Worm (Caenorhabditis elegans) whole organism, L4 larva: Measurements from ENCODE around the gene pik-1.
"Not testable (repeated sequence)": the region's sequence is repeated elsewhere in the genome, so short reads cannot be mapped to it uniquely, and the experiment has no call there.

ENCODE experiments used
- F10B5.3 ChIP-seq: sonication (generic microtip); optimal IDR thresholded peaks from 2 replicates; lab custom pipeline; 2016; ENCODE audit warnings: mild to moderate bottlenecking, missing genetic modification characterization, missing compliant biosample characterization
- F37D6.2 ChIP-seq: sonication (generic microtip); optimal IDR thresholded peaks from 2 replicates; lab custom pipeline; 2016; ENCODE audit warnings: mild to moderate bottlenecking, missing genetic modification characterization, missing compliant biosample characterization
- R02D3.7 ChIP-seq: fragments of 150-350 bp; sonication (generic microtip); optimal IDR thresholded peaks from 3 replicates; lab custom pipeline; 2014; ENCODE audit warnings: missing biosample characterization, missing genetic modification characterization
- T20F7.1 ChIP-seq: fragments of 200-800 bp; sonication (Bioruptor generic); optimal IDR thresholded peaks from 2 replicates; lab custom pipeline; 2018; ENCODE audit warnings: mild to moderate bottlenecking, missing genetic modification characterization, missing compliant biosample characterization
- T26A8.4 ChIP-seq: fragments of 200-800 bp; sonication (Bioruptor generic); IDR thresholded peaks from 2 replicates; pipeline ENCODE4 v1.3.6; 2022; ENCODE audit warnings: missing genetic modification characterization, missing compliant biosample characterization
- Y105C5A.15 ChIP-seq: fragments of 200-800 bp; sonication (Bioruptor generic); IDR thresholded peaks from 2 replicates; pipeline ENCODE4 v1.3.6; 2022; ENCODE audit warnings: missing genetic modification characterization, missing compliant biosample characterization
- Y48G9A.11 ChIP-seq: fragments of 200-800 bp; sonication (Bioruptor generic); IDR thresholded peaks from 2 replicates; pipeline ENCODE4 v1.3.6; 2022; ENCODE audit warnings: missing genetic modification reagents, missing genetic modification characterization, missing compliant biosample characterization
- ZK546.5 ChIP-seq, 2 experiments: sonication (generic microtip); optimal IDR thresholded peaks; 2 replicates each; lab custom pipeline; 2017; ENCODE audit warnings: missing biosample characterization in 2 of 2, missing genetic modification characterization in 2 of 2
- aha-1 ChIP-seq: fragments of 150-350 bp; peaks from one replicate; lab custom pipeline; 2014; ENCODE audit warnings: missing biosample characterization, missing genetic modification characterization
- ceh-28 ChIP-seq: fragments of 150-350 bp; optimal IDR thresholded peaks from 2 replicates; lab custom pipeline; 2014; ENCODE audit warnings: missing biosample characterization, missing genetic modification reagents, missing genetic modification characterization
- daf-19 ChIP-seq: fragments of 200-800 bp; sonication (Bioruptor generic); conservative IDR thresholded peaks from 2 replicates; pipeline ENCODE4 v1.3.6; 2022; ENCODE audit warnings: missing genetic modification characterization, missing compliant biosample characterization
- dmd-9 ChIP-seq: fragments of 200-800 bp; sonication (Bioruptor generic); IDR thresholded peaks from 2 replicates; pipeline ENCODE4 v1.3.6; 2022; ENCODE audit warnings: missing genetic modification reagents, missing genetic modification characterization, missing compliant biosample characterization
- dpl-1 ChIP-seq: fragments of 150-350 bp; optimal IDR thresholded peaks from 2 replicates; lab custom pipeline; 2014; ENCODE audit warnings: missing biosample characterization, missing genetic modification reagents, missing genetic modification characterization
- duxl-1 ChIP-seq: sonication (generic microtip); optimal IDR thresholded peaks from 2 replicates; lab custom pipeline; 2016; ENCODE audit warnings: mild to moderate bottlenecking, missing genetic modification characterization, moderate library complexity, missing compliant biosample characterization; ENCODE audit not compliant: poor library complexity
- fos-1 ChIP-seq: fragments of 150-350 bp; optimal IDR thresholded peaks from 2 replicates; lab custom pipeline; 2014; ENCODE audit warnings: missing biosample characterization, missing genetic modification characterization
- hif-1 ChIP-seq, 2 experiments: sonication (generic microtip); optimal IDR thresholded peaks; 2 replicates each; lab custom pipeline; 2016 to 2017; ENCODE audit warnings: missing compliant biosample characterization in 2 of 2, missing genetic modification characterization in 2 of 2, missing genetic modification reagents in 2 of 2, missing genotype in 2 of 2, mild to moderate bottlenecking in 1 of 2
- lim-7 ChIP-seq: fragments of 200-800 bp; sonication (Bioruptor generic); IDR thresholded peaks from 2 replicates; pipeline ENCODE4 v1.3.6; 2022; ENCODE audit warnings: missing genetic modification characterization, missing compliant biosample characterization
- lin-13 ChIP-seq: fragments of 150-350 bp; optimal IDR thresholded peaks from 2 replicates; lab custom pipeline; 2014; ENCODE audit warnings: missing biosample characterization, missing genetic modification reagents, missing genetic modification characterization
- lin-38 ChIP-seq: fragments of 200-800 bp; sonication (Bioruptor generic); IDR thresholded peaks from 2 replicates; pipeline ENCODE4 v1.3.6; 2022; ENCODE audit warnings: missing genetic modification reagents, missing genetic modification characterization, missing compliant biosample characterization
- lsy-2 ChIP-seq, 2 experiments: fragments of 150-350 bp in 1 of 2; sonication (generic microtip) in 1 of 2; optimal IDR thresholded peaks; 2 replicates each; lab custom pipeline; 2014 to 2017; ENCODE audit warnings: missing biosample characterization in 2 of 2, missing genetic modification characterization in 2 of 2
- madf-9 ChIP-seq: fragments of 200-800 bp; sonication (Bioruptor generic); conservative IDR thresholded peaks from 2 replicates; pipeline ENCODE4 v1.3.6; 2022; ENCODE audit warnings: missing genetic modification reagents, missing genetic modification characterization, missing compliant biosample characterization
- mdt-29 ChIP-seq: fragments of 200-800 bp; sonication (Bioruptor generic); IDR thresholded peaks from 2 replicates; pipeline ENCODE4 v1.3.6; 2022; ENCODE audit warnings: missing genetic modification reagents, missing genetic modification characterization, missing compliant biosample characterization
- mes-2 ChIP-seq: sonication (generic microtip); optimal IDR thresholded peaks from 2 replicates; lab custom pipeline; 2016; ENCODE audit warnings: missing genotype, mild to moderate bottlenecking, missing genetic modification characterization, missing compliant biosample characterization; ENCODE audit not compliant: poor library complexity, severe bottlenecking
- mxl-3 ChIP-seq: fragments of 200-800 bp; sonication (Bioruptor generic); optimal IDR thresholded peaks from 2 replicates; lab custom pipeline; 2018; ENCODE audit warnings: mild to moderate bottlenecking, missing genetic modification characterization, missing compliant biosample characterization
- nhr-42 ChIP-seq: fragments of 200-800 bp; sonication (Bioruptor generic); IDR thresholded peaks from 2 replicates; pipeline ENCODE4 v1.3.6; 2022; ENCODE audit warnings: missing genetic modification characterization, missing compliant biosample characterization
- nhr-76 ChIP-seq: fragments of 150-350 bp; optimal IDR thresholded peaks from 2 replicates; lab custom pipeline; 2014; ENCODE audit warnings: missing biosample characterization, missing genetic modification characterization
- pha-4 ChIP-seq, 2 experiments: fragments of 150-350 bp in 1 of 2; fragments of 200-800 bp in 1 of 2; sonication (Bioruptor generic) in 1 of 2; IDR thresholded peaks in 1 of 2; optimal IDR thresholded peaks in 1 of 2; 2 replicates each; pipeline versions ENCODE4 v1.3.6 to Lab custom; 2014 to 2022; ENCODE audit warnings: missing genetic modification characterization in 2 of 2, missing genetic modification reagents in 2 of 2, missing biosample characterization in 1 of 2, missing compliant biosample characterization in 1 of 2
- php-3 ChIP-seq: fragments of 200-800 bp; sonication (Bioruptor generic); IDR thresholded peaks from 2 replicates; pipeline ENCODE4 v1.3.6; 2022; ENCODE audit warnings: missing genetic modification reagents, missing genetic modification characterization, missing compliant biosample characterization
- rbr-2 ChIP-seq: sonication (generic microtip); optimal IDR thresholded peaks from 2 replicates; lab custom pipeline; 2016; ENCODE audit warnings: missing genotype, missing genetic modification characterization, missing compliant biosample characterization
- snpc-1.2 ChIP-seq: fragments of 200-800 bp; sonication (Bioruptor generic); IDR thresholded peaks from 2 replicates; pipeline ENCODE4 v1.3.6; 2022; ENCODE audit warnings: missing genetic modification reagents, missing genetic modification characterization, missing compliant biosample characterization
- snpc-4 ChIP-seq: fragments of 150-350 bp; optimal IDR thresholded peaks from 2 replicates; lab custom pipeline; 2014; ENCODE audit warnings: missing biosample characterization, missing genetic modification characterization
- spr-1 ChIP-seq: sonication (generic microtip); optimal IDR thresholded peaks from 2 replicates; lab custom pipeline; 2016; ENCODE audit warnings: mild to moderate bottlenecking, missing genetic modification characterization, missing compliant biosample characterization
- tra-1 ChIP-seq: fragments of 200-800 bp; sonication (Bioruptor generic); IDR thresholded peaks from 2 replicates; pipeline ENCODE4 v1.3.6; 2022; ENCODE audit warnings: missing genetic modification reagents, missing genetic modification characterization, missing compliant biosample characterization
- unc-130 ChIP-seq: sonication (generic microtip); optimal IDR thresholded peaks from 2 replicates; lab custom pipeline; 2016; ENCODE audit warnings: missing genetic modification reagents, missing genetic modification characterization, missing compliant biosample characterization
- unc-39 ChIP-seq: sonication (generic microtip); optimal IDR thresholded peaks from 2 replicates; lab custom pipeline; 2017; ENCODE audit warnings: missing biosample characterization, missing genetic modification characterization
- zip-2 ChIP-seq: fragments of 150-350 bp; optimal IDR thresholded peaks from 2 replicates; lab custom pipeline; 2014; ENCODE audit warnings: missing biosample characterization, missing genetic modification characterization
- ztf-7 ChIP-seq: fragments of 150-350 bp; optimal IDR thresholded peaks from 2 replicates; lab custom pipeline; 2014; ENCODE audit warnings: missing biosample characterization, missing genetic modification characterization

The pik-1 gene

ce11 chrIV:13433904-13434303 is 18.1 kb downstream of the pik-1 start, which contains the start of gene K09B11.5:
TSS of gene K09B11.5 (minus strand) at chrIV:13434004.
- not testable (repeated sequence) for TF ChIP-seq lin-13 (GFP tag; lab: Kevin White, UChicago); unc-39 (tag; lab: Kevin White, UChicago); spr-1 (tag; lab: Kevin White, UChicago)

DNA sequence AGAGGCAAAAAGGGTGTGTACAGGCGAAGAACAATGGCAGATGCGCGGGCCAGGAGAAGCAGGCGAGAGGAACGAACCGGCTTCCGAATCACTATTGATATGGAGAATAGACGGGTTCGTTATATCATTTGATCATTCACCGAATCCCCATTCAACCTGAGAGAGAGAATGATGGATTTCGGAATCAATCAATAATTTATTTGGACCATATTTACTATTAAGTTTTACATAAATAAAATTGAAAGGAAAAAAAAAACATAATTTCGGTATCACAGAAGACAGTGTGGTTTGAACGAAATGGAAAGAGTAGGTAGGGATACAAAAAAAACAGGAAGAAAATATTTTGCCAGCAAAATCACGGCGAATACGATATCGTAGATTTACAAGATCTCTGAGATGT is 29.4 kb downstream of the pik-1 start, which contains the start of gene mam-3:
mam-3 (minus strand) TSS at position 101 of the 400 bp plus-strand sequence.
- no peak for TF ChIP-seq duxl-1 (tag; lab: Kevin White, UChicago)
- TF ChIP-seq F37D6.2 (tag; lab: Kevin White, UChicago): no peak
- no peak for TF ChIP-seq pha-4 (GFP tag; IDR thresholded peaks at IDR 0.05; lab: Robert Waterston, UW)
- TF ChIP-seq pha-4 (tag; optimal IDR thresholded peaks at IDR 0.05; lab: Kevin White, UChicago): no peak
- TF ChIP-seq zip-2 (tag; lab: Kevin White, UChicago): no peak
- no peak for TF ChIP-seq T20F7.1 (GFP tag; lab: Kevin White, UChicago)
- no peak for TF ChIP-seq aha-1 (tag; lab: Kevin White, UChicago)
- no peak for TF ChIP-seq hif-1 (tag; optimal IDR thresholded peaks at IDR 0.05; lab: Kevin White, UChicago)
- TF ChIP-seq mxl-3: no peak
- TF ChIP-seq ZK546.5 (tag; optimal IDR thresholded peaks at IDR 0.05; lab: Kevin White, UChicago): no peak
- no peak for TF ChIP-seq Y105C5A.15
- TF ChIP-seq ztf-7 (tag; lab: Kevin White, UChicago): no peak
- no peak for TF ChIP-seq fos-1
- TF ChIP-seq lim-7 (GFP tag; lab: Robert Waterston, UW): no peak

- TF ChIP-seq daf-19: no peak
- peak; percentile 38; the same call in 1 of the 2 replicates for TF ChIP-seq lin-38 (GFP tag; lab: Robert Waterston, UW)
- TF ChIP-seq nhr-76 (tag; lab: Kevin White, UChicago): no peak
- TF ChIP-seq spr-1 (tag; lab: Kevin White, UChicago): no peak
- TF ChIP-seq dmd-9 (GFP tag; lab: Robert Waterston, UW): no peak
- TF ChIP-seq snpc-1.2 (GFP tag; lab: Robert Waterston, UW): no peak
- TF ChIP-seq, all 104 proteins: peak for 1
These were observed 34.9 kb downstream of the pik-1 start for ce11 chrIV:13450740-13451139.

DNA sequence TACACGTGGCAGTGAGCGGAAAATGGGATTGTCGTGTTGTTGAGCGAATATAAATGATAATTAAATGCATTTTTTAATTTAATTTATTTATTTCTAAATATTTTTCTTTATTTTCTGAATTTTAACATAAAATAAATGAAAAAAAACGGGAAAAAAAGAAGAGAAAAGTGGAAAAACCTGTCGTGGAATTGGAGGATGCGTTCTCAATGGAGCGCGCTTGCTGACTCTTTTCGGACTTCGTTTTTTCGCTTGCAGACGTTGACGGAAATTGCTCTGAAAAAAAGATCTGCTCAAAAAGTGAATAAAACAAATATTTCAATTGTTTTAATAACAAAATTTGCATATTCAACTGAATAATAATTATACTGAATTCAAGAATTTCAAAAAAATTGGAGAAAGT is 37.7 kb downstream of the pik-1 start:
- TF ChIP-seq ceh-28 (tag; lab: Kevin White, UChicago) (no peak), lin-38 (GFP tag; lab: Robert Waterston, UW) (peak; percentile 92), hif-1 (tag; optimal IDR thresholded peaks at IDR 0.05; lab: Kevin White, UChicago) (peak in 1 of 2 experiments; percentile 7), snpc-4 (tag; lab: Kevin White, UChicago) (no peak), madf-9 (GFP tag; lab: Robert Waterston, UW) (no peak), lsy-2 (tag; optimal IDR thresholded peaks at IDR 0.05; lab: Kevin White, UChicago) (peak in 1 of 2 experiments; percentile 24), mxl-3 (no peak), rbr-2 (tag; lab: Kevin White, UChicago) (peak; percentile 29), mes-2 (peak; percentile 59), F10B5.3 (tag; lab: Kevin White, UChicago) (no peak), php-3 (GFP tag; lab: Robert Waterston, UW) (no peak), T20F7.1 (GFP tag; lab: Kevin White, UChicago) (no peak), tra-1 (GFP tag; lab: Robert Waterston, UW) (no peak), nhr-42 (GFP tag; lab: Robert Waterston, UW) (no peak), R02D3.7 (tag; lab: Kevin White, UChicago) (no peak), T26A8.4 (GFP tag; lab: Robert Waterston, UW) (no peak), dpl-1 (GFP tag; lab: Kevin White, UChicago) (peak; percentile 13), Y48G9A.11 (GFP tag; lab: Robert Waterston, UW) (no peak), mdt-29 (GFP tag; lab: Robert Waterston, UW) (no peak), zip-2 (tag; lab: Kevin White, UChicago) (no peak), lim-7 (GFP tag; lab: Robert Waterston, UW) (no peak), unc-130 (GFP tag; lab: Kevin White, UChicago) (no peak)
